Worm (Caenorhabditis elegans): ENCODE data around the gene R07E3.7.

R07E3.7 gene

DNA sequence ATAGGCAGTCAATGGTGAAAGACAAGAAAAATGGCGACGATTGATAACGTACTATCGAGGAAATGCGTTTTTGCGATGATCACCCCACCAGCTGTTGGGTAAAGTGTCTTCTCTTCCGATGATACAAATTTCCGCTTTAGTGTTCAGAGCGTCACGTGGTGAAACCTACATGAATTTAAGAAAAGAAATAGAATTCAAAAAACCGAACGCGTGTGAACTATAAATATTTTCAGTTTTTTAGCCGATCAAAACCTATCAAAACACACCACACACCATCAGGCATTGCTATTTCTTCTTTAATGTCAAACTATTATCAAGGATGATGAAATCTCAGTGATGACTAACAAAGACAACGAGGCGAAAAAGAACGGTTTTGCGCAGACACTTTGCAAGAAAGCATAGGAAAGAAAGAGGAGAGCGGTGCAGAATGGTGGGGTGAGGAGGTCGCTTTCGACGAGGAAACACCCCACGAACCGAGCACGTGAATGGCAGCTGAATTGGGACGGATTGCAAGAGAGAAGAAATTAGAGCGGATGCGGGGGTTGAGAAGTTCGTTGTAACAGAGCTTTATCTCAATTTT is 23.4 kb downstream of the R07E3.7 start (continued):
- TF ChIP-seq lin-39 (tag; optimal IDR thresholded peaks at IDR 0.05) (no peak), fkh-4 (tag; optimal IDR thresholded peaks at IDR 0.05; ENCODE audit: borderline replicate concordance) (no peak), alr-1 (tag; optimal IDR thresholded peaks at IDR 0.05; ENCODE audit: borderline replicate concordance) (no peak), unc-130 (tag; optimal IDR thresholded peaks at IDR 0.05) (peak; percentile 5), sox-4 (tag; optimal IDR thresholded peaks at IDR 0.05) (no peak), mab-9 (GFP tag; IDR thresholded peaks at IDR 0.05) (no peak), sup-37 (GFP tag; optimal IDR thresholded peaks at IDR 0.05) (no peak), lin-15B (tag; optimal IDR thresholded peaks at IDR 0.05) (no peak), nhr-71 (tag; optimal IDR thresholded peaks at IDR 0.05) (peak; percentile 74), F16B12.6 (tag; optimal IDR thresholded peaks at IDR 0.05) (no peak), jun-1 (tag; optimal IDR thresholded peaks at IDR 0.05) (peak; percentile 31), Y116A8C.19 (tag; optimal IDR thresholded peaks at IDR 0.05; ENCODE audit: borderline replicate concordance) (no peak), lin-14 (GFP tag; optimal IDR thresholded peaks at IDR 0.05) (peak; percentile 84), egl-27 (tag; optimal IDR thresholded peaks at IDR 0.05) (peak; percentile 21 to 55), sptf-1 (tag; optimal IDR thresholded peaks at IDR 0.05) (no peak), tbx-2 (tag; optimal IDR thresholded peaks at IDR 0.05) (peak; percentile 39), ceh-88 (GFP tag; IDR thresholded peaks at IDR 0.05) (no peak), mep-1 (tag; optimal IDR thresholded peaks at IDR 0.05) (peak; percentile 28), nhr-84 (tag; optimal IDR thresholded peaks at IDR 0.05) (no peak), aha-1 (tag; optimal IDR thresholded peaks at IDR 0.05) (no peak), C04F5.9 (tag; optimal IDR thresholded peaks at IDR 0.05) (no peak), blmp-1 (tag; optimal IDR thresholded peaks at IDR 0.05) (peak; percentile 48), ceh-63 (GFP tag; optimal IDR thresholded peaks at IDR 0.05) (no peak), mef-2 (tag; optimal IDR thresholded peaks at IDR 0.05) (no peak), nhr-77 (tag; optimal IDR thresholded peaks at IDR 0.05) (peak; percentile 44), xbp-1 (tag; optimal IDR thresholded peaks at IDR 0.05) (no peak), ceh-8 (GFP tag; optimal IDR thresholded peaks at IDR 0.05) (no peak), nhr-11 (tag; optimal IDR thresholded peaks at IDR 0.05) (no peak), unc-86 (tag; optimal IDR thresholded peaks at IDR 0.05) (no peak), fkh-8 (tag; optimal IDR thresholded peaks at IDR 0.05) (no peak), fkh-10 (GFP tag; optimal IDR thresholded peaks at IDR 0.05) (no peak), unc-98 (GFP tag; IDR thresholded peaks at IDR 0.05) (no peak), isw-1 (GFP tag; IDR thresholded peaks at IDR 0.05) (no peak), ces-1 (GFP tag; optimal IDR thresholded peaks at IDR 0.05) (no peak), lin-13 (GFP tag; optimal IDR thresholded peaks at IDR 0.05) (no peak), C16A3.4 (tag; optimal IDR thresholded peaks at IDR 0.05) (no peak), ets-5 (GFP tag; IDR thresholded peaks at IDR 0.05) (no peak), skn-1 (tag; optimal IDR thresholded peaks at IDR 0.05) (peak; percentile 78), nhr-20 (tag; optimal IDR thresholded peaks at IDR 0.05) (peak; percentile 65), efl-1 (optimal IDR thresholded peaks at IDR 0.05) (no peak), efl-1 (GFP tag; optimal IDR thresholded peaks at IDR 0.05 in 1 of 2) (peak in 1 of 2 experiments; percentile 78), irx-1 (tag; optimal IDR thresholded peaks at IDR 0.05) (no peak), unc-30 (tag; optimal IDR thresholded peaks at IDR 0.05) (no peak), hlh-4 (tag; optimal IDR thresholded peaks at IDR 0.05) (no peak), unc-62 (GFP tag; optimal IDR thresholded peaks at IDR 0.05) (no peak), dsc-1 (tag; optimal IDR thresholded peaks at IDR 0.05) (peak; percentile 29), swsn-7 (tag; optimal IDR thresholded peaks at IDR 0.05) (no peak), nhr-12 (tag; optimal IDR thresholded peaks at IDR 0.05) (no peak), nhr-47 (tag; optimal IDR thresholded peaks at IDR 0.05) (peak; percentile 25), nhr-90 (tag; optimal IDR thresholded peaks at IDR 0.05; ENCODE audit: poor library complexity) (peak; percentile 15), hpl-2 (GFP tag; optimal IDR thresholded peaks at IDR 0.05) (no peak)
